Fruit fly (Drosophila melanogaster) whole organism: ENCODE results near the gene Sgt1.

ENCODE experiments used
- CG8478 ChIP-seq: fragments of >200 bp; optimal IDR thresholded peaks from 2 replicates; lab custom pipeline; 2018; ENCODE audit warnings: inconsistent platforms
- EcR ChIP-seq, 2 experiments: fragments of >200 bp; optimal IDR thresholded peaks; 2 replicates each; lab custom pipeline; 2017; ENCODE audit warnings: missing biosample characterization in 2 of 2, missing genetic modification characterization in 2 of 2, missing genetic modification reagents in 2 of 2
- pan ChIP-seq: fragments of >200 bp; optimal IDR thresholded peaks from 2 replicates; lab custom pipeline; 2017
- psq ChIP-seq: fragments of >200 bp; optimal IDR thresholded peaks from 2 replicates; lab custom pipeline; 2017
- usp ChIP-seq: fragments of >200 bp; optimal IDR thresholded peaks from 2 replicates; lab custom pipeline; 2017; ENCODE audit warnings: missing biosample characterization, missing genetic modification characterization, mixed read lengths

DNA sequence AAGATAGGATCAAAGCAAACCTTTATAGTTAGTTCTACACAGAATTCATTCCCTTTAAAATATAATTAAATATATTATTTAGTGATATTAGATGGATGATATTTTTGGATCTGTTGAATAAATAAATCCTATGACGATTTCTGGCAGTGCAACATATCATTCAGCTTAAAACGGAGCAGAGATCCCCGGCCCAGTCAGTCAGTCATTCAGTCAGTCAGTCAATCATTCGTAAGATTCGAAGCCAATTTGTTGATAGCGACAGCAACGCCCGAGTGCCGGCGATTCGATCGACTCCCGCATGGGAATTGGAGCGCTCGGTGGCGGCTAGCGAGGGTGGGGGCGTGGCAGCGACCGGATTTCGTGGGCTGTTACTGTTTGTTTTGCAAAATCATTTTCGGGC, 25.1 kb downstream of the Sgt1 start:
- TF ChIP-seq psq (lab: Kevin White, UChicago), result no peak
- TF ChIP-seq EcR (GFP tag; optimal IDR thresholded peaks at IDR 0.05; lab: Kevin White, UChicago), result no peak
- TF ChIP-seq usp, result no peak
- no peak for TF ChIP-seq CG8478 (lab: Kevin White, UChicago)
- no peak for TF ChIP-seq pan (lab: Kevin White, UChicago)
